Worm (Caenorhabditis elegans) whole organism, L1 larva: ENCODE data around the gene irld-50.

ENCODE experiments used
- C16A3.4 ChIP-seq: fragments of 150-350 bp; optimal IDR thresholded peaks from 2 replicates; lab custom pipeline; 2014; ENCODE audit warnings: missing biosample characterization, missing genetic modification characterization
- F16B12.6 ChIP-seq: fragments of 150-350 bp; optimal IDR thresholded peaks from 2 replicates; lab custom pipeline; 2014; ENCODE audit warnings: missing biosample characterization, missing genetic modification characterization
- blmp-1 ChIP-seq: fragments of 150-350 bp; optimal IDR thresholded peaks from 2 replicates; lab custom pipeline; 2014; ENCODE audit warnings: missing biosample characterization, missing genetic modification characterization
- ceh-63 ChIP-seq: fragments of 200-800 bp; sonication (Bioruptor generic); optimal IDR thresholded peaks from 2 replicates; lab custom pipeline; 2018; ENCODE audit warnings: mild to moderate bottlenecking, missing genetic modification characterization, missing compliant biosample characterization
- ceh-8 ChIP-seq: fragments of 200-800 bp; sonication (Bioruptor generic); optimal IDR thresholded peaks from 2 replicates; lab custom pipeline; 2018; ENCODE audit warnings: mild to moderate bottlenecking, missing genetic modification characterization, moderate library complexity, missing compliant biosample characterization
- ceh-82 ChIP-seq, 3 experiments: fragments of 150-350 bp in 1 of 3; sonication (generic microtip) in 2 of 3; optimal IDR thresholded peaks; 2 replicates each; lab custom pipeline; 2014 to 2017; ENCODE audit warnings: missing biosample characterization in 3 of 3, missing genetic modification characterization in 3 of 3
- ceh-88 ChIP-seq: fragments of 200-800 bp; sonication (Bioruptor generic); IDR thresholded peaks from 2 replicates; pipeline ENCODE4 v1.3.6; 2022; ENCODE audit warnings: missing genetic modification characterization, missing compliant biosample characterization
- ceh-90 ChIP-seq: sonication (generic microtip); optimal IDR thresholded peaks from 2 replicates; lab custom pipeline; 2016; ENCODE audit warnings: missing genetic modification characterization, missing compliant biosample characterization
- ces-1 ChIP-seq: fragments of 150-350 bp; optimal IDR thresholded peaks from 2 replicates; lab custom pipeline; 2014; ENCODE audit warnings: missing biosample characterization, missing genetic modification reagents, missing genetic modification characterization
- dsc-1 ChIP-seq: sonication (generic microtip); optimal IDR thresholded peaks from 2 replicates; lab custom pipeline; 2016; ENCODE audit warnings: mild to moderate bottlenecking, missing genetic modification characterization, missing compliant biosample characterization
- efl-1 ChIP-seq, 4 experiments: fragments of 150-350 bp; optimal IDR thresholded peaks in 3 of 4; peaks in 1 of 4; 1 replicate in 1 of 4; 2 replicates in 3 of 4; lab custom pipeline; 2014; ENCODE audit warnings: missing biosample characterization in 2 of 4, missing genetic modification characterization in 2 of 4, missing genetic modification reagents in 2 of 4
- efl-3 ChIP-seq: fragments of 200-800 bp; sonication (Bioruptor generic); optimal IDR thresholded peaks from 2 replicates; lab custom pipeline; 2018; ENCODE audit warnings: mild to moderate bottlenecking, missing genetic modification characterization, missing compliant biosample characterization
- egl-13 ChIP-seq: sonication (generic microtip); optimal IDR thresholded peaks from 2 replicates; lab custom pipeline; 2016; ENCODE audit warnings: missing genotype, missing genetic modification reagents, missing genetic modification characterization, missing compliant biosample characterization
- elt-2 ChIP-seq: sonication (generic microtip); optimal IDR thresholded peaks from 2 replicates; lab custom pipeline; 2016; ENCODE audit warnings: missing genetic modification characterization, mild to moderate bottlenecking, inconsistent platforms, missing compliant biosample characterization, missing genetic modification reagents
- fkh-10 ChIP-seq: sonication (generic microtip); optimal IDR thresholded peaks from 2 replicates; lab custom pipeline; 2017; ENCODE audit warnings: missing biosample characterization, missing genetic modification reagents, missing genetic modification characterization
- fkh-4 ChIP-seq: sonication (generic microtip); optimal IDR thresholded peaks from 2 replicates; lab custom pipeline; 2016; ENCODE audit warnings: missing compliant biosample characterization, missing genetic modification characterization, borderline replicate concordance
- fkh-8 ChIP-seq: sonication (generic microtip); optimal IDR thresholded peaks from 2 replicates; lab custom pipeline; 2016; ENCODE audit warnings: mild to moderate bottlenecking, missing genetic modification characterization, missing compliant biosample characterization
- hpl-2 ChIP-seq: fragments of 150-350 bp; optimal IDR thresholded peaks from 2 replicates; lab custom pipeline; 2014; ENCODE audit warnings: missing biosample characterization, missing genetic modification reagents, missing genetic modification characterization
- isw-1 ChIP-seq: fragments of 200-800 bp; sonication (Bioruptor generic); IDR thresholded peaks from 2 replicates; pipeline ENCODE4 v1.3.6; 2022; ENCODE audit warnings: missing genetic modification characterization, missing compliant biosample characterization
- jun-1 ChIP-seq: fragments of 150-350 bp; optimal IDR thresholded peaks from 2 replicates; lab custom pipeline; 2014; ENCODE audit warnings: missing biosample characterization, missing genetic modification reagents, missing genetic modification characterization
- lin-14 ChIP-seq: fragments of 200-800 bp; sonication (Bioruptor generic); optimal IDR thresholded peaks from 2 replicates; lab custom pipeline; 2018; ENCODE audit warnings: mild to moderate bottlenecking, missing genetic modification characterization, moderate library complexity, missing compliant biosample characterization
- lin-35 ChIP-seq, 2 experiments: fragments of 150-350 bp; optimal IDR thresholded peaks; 2 replicates each; lab custom pipeline; 2014; ENCODE audit warnings: missing biosample characterization in 2 of 2, missing genetic modification characterization in 2 of 2, missing genetic modification reagents in 2 of 2
- lsy-2 ChIP-seq, 2 experiments: fragments of 150-350 bp; optimal IDR thresholded peaks; 2 replicates each; lab custom pipeline; 2014; ENCODE audit warnings: missing biosample characterization in 2 of 2, missing genetic modification characterization in 2 of 2
- mab-9 ChIP-seq: fragments of 200-800 bp; sonication (Bioruptor generic); IDR thresholded peaks from 2 replicates; pipeline ENCODE4 v1.3.6; 2022; ENCODE audit warnings: missing genetic modification reagents, missing genetic modification characterization, missing compliant biosample characterization
- mdl-1 ChIP-seq, 2 experiments: fragments of 150-350 bp; optimal IDR thresholded peaks; 2 replicates each; lab custom pipeline; 2014 to 2017; ENCODE audit warnings: missing biosample characterization in 2 of 2, missing genetic modification characterization in 2 of 2, inconsistent platforms in 1 of 2
- mef-2 ChIP-seq: fragments of 150-350 bp; optimal IDR thresholded peaks from 2 replicates; lab custom pipeline; 2014; ENCODE audit warnings: missing biosample characterization, missing genetic modification characterization
- nhr-11 ChIP-seq: fragments of 150-350 bp; optimal IDR thresholded peaks from 2 replicates; lab custom pipeline; 2014; ENCODE audit warnings: missing biosample characterization, missing genetic modification characterization
- nhr-19 ChIP-seq: fragments of 200-800 bp; sonication (Bioruptor generic); conservative IDR thresholded peaks from 2 replicates; pipeline ENCODE4 v1.3.6; 2022; ENCODE audit warnings: missing genetic modification characterization, missing compliant biosample characterization
- nhr-20 ChIP-seq: sonication (generic microtip); optimal IDR thresholded peaks from 2 replicates; lab custom pipeline; 2016; ENCODE audit warnings: mild to moderate bottlenecking, missing genetic modification characterization, missing compliant biosample characterization
- nhr-28 ChIP-seq: fragments of 150-350 bp; optimal IDR thresholded peaks from 2 replicates; lab custom pipeline; 2014; ENCODE audit warnings: missing biosample characterization, missing genetic modification characterization
- nhr-47 ChIP-seq: sonication (generic microtip); optimal IDR thresholded peaks from 2 replicates; lab custom pipeline; 2016; ENCODE audit warnings: mild to moderate bottlenecking, missing genetic modification characterization, moderate library complexity, missing compliant biosample characterization
- nhr-71 ChIP-seq: sonication (generic microtip); optimal IDR thresholded peaks from 2 replicates; lab custom pipeline; 2016; ENCODE audit warnings: mild to moderate bottlenecking, missing genetic modification characterization, moderate library complexity, missing compliant biosample characterization
- nhr-77 ChIP-seq: fragments of 150-350 bp; optimal IDR thresholded peaks from 2 replicates; lab custom pipeline; 2014; ENCODE audit warnings: missing biosample characterization, missing genetic modification characterization
- nhr-85 ChIP-seq: sonication (generic microtip); peaks from one replicate; lab custom pipeline; 2016; ENCODE audit warnings: missing genetic modification characterization, inconsistent platforms, missing compliant biosample characterization
- pqm-1 ChIP-seq: sonication (generic microtip); optimal IDR thresholded peaks from 3 replicates; lab custom pipeline; 2017; ENCODE audit warnings: missing biosample characterization, missing genetic modification characterization
- rnt-1 ChIP-seq: sonication (generic microtip); optimal IDR thresholded peaks from 2 replicates; lab custom pipeline; 2016; ENCODE audit warnings: mild to moderate bottlenecking, missing genetic modification characterization, moderate library complexity, missing compliant biosample characterization
- swsn-7 ChIP-seq: sonication (generic microtip); optimal IDR thresholded peaks from 2 replicates; lab custom pipeline; 2016; ENCODE audit warnings: missing genetic modification characterization, missing compliant biosample characterization
- tbx-2 ChIP-seq: sonication (generic microtip); optimal IDR thresholded peaks from 2 replicates; lab custom pipeline; 2016; ENCODE audit warnings: missing genetic modification characterization, missing compliant biosample characterization
- xbp-1 ChIP-seq: sonication (generic microtip); optimal IDR thresholded peaks from 2 replicates; lab custom pipeline; 2016; ENCODE audit warnings: missing genetic modification characterization, missing compliant biosample characterization
- ztf-11 ChIP-seq, 2 experiments: sonication (generic microtip); optimal IDR thresholded peaks; 2 replicates each; lab custom pipeline; 2016 to 2017; ENCODE audit warnings: missing genetic modification characterization in 2 of 2, missing biosample characterization in 1 of 2, missing compliant biosample characterization in 1 of 2

irld-50 gene

ce11 chrII:2967064-2967463, 23.2 kb upstream of the irld-50 start (continued):
- no peak for TF ChIP-seq hpl-2 (GFP tag; lab: Kevin White, UChicago)

ce11 chrII:2966350-2966749, 22.5 kb upstream of the irld-50 start:
- no peak for TF ChIP-seq nhr-85 (tag; lab: Kevin White, UChicago)
- TF ChIP-seq ceh-90 (tag; lab: Kevin White, UChicago), result no peak
- TF ChIP-seq C16A3.4, result no peak
- TF ChIP-seq lin-14 (GFP tag; lab: Kevin White, UChicago), result no peak
- TF ChIP-seq nhr-71, result no peak
- no peak for TF ChIP-seq ceh-88 (GFP tag; lab: Robert Waterston, UW)
- no peak for TF ChIP-seq jun-1 (tag; lab: Kevin White, UChicago)
- TF ChIP-seq nhr-28 (tag; lab: Kevin White, UChicago), result no peak

ce11 chrII:2965215-2965998, 21.5 kb upstream of the irld-50 start:
- TF ChIP-seq fkh-4 (tag; lab: Kevin White, UChicago), result no peak
- peak; percentile 23 for TF ChIP-seq nhr-47 (tag; lab: Kevin White, UChicago)
- TF ChIP-seq ceh-63 (GFP tag; lab: Kevin White, UChicago), result no peak
- no peak for TF ChIP-seq nhr-28 (tag; lab: Kevin White, UChicago)
- TF ChIP-seq lin-35 (GFP tag; optimal IDR thresholded peaks at IDR 0.05; lab: Kevin White, UChicago), result no peak
- no peak for TF ChIP-seq mdl-1 (tag; optimal IDR thresholded peaks at IDR 0.05; lab: Kevin White, UChicago)
- no peak for TF ChIP-seq ceh-88 (GFP tag; lab: Robert Waterston, UW)
- TF ChIP-seq dsc-1 (tag; lab: Kevin White, UChicago), result peak; percentile 95
- no peak for TF ChIP-seq isw-1 (GFP tag; lab: Robert Waterston, UW)
- TF ChIP-seq rnt-1 (tag; lab: Kevin White, UChicago), result no peak
- no peak for TF ChIP-seq blmp-1 (tag; lab: Kevin White, UChicago)
- no peak for TF ChIP-seq xbp-1
- TF ChIP-seq fkh-8 (tag; lab: Kevin White, UChicago), result peak; percentile 22

ce11 chrII:2963619-2964018, 19.8 kb upstream of the irld-50 start:
- TF ChIP-seq F16B12.6, result no peak
- no peak for TF ChIP-seq rnt-1 (tag; lab: Kevin White, UChicago)
- no peak for TF ChIP-seq nhr-11 (tag; lab: Kevin White, UChicago)
- TF ChIP-seq ceh-90 (tag; lab: Kevin White, UChicago), result no peak
- TF ChIP-seq efl-1 (optimal IDR thresholded peaks at IDR 0.05; lab: Kevin White, UChicago), result no peak
- no peak for TF ChIP-seq efl-1 (GFP tag; optimal IDR thresholded peaks at IDR 0.05 in 1 of 2; lab: Kevin White, UChicago)
- TF ChIP-seq efl-3, result no peak
- TF ChIP-seq nhr-47 (tag; lab: Kevin White, UChicago), result no peak
- TF ChIP-seq elt-2 (tag; lab: Kevin White, UChicago), result no peak

ce11 chrII:2962531-2963164, 18.8 kb upstream of the irld-50 start:
- TF ChIP-seq lin-35 (GFP tag; optimal IDR thresholded peaks at IDR 0.05; lab: Kevin White, UChicago) (peak in 1 of 2 experiments; percentile 31), rnt-1 (tag; lab: Kevin White, UChicago) (no peak), ceh-8 (peak; percentile 36), efl-1 (optimal IDR thresholded peaks at IDR 0.05; lab: Kevin White, UChicago) (peak; percentile 32 to 38), efl-1 (GFP tag; optimal IDR thresholded peaks at IDR 0.05 in 1 of 2; lab: Kevin White, UChicago) (no peak), fkh-8 (tag; lab: Kevin White, UChicago) (peak; percentile 29), nhr-20 (peak; percentile 71), ces-1 (GFP tag; lab: Kevin White, UChicago) (peak; percentile 6), lsy-2 (tag; optimal IDR thresholded peaks at IDR 0.05; lab: Kevin White, UChicago) (peak in 1 of 2 experiments; percentile 28), swsn-7 (tag; lab: Kevin White, UChicago) (peak; percentile 53), ceh-82 (tag; optimal IDR thresholded peaks at IDR 0.05; lab: Kevin White, UChicago) (peak; percentile 3 to 66 (median 16)), pqm-1 (tag; lab: Kevin White, UChicago) (no peak), mab-9 (GFP tag; lab: Robert Waterston, UW) (0 out of 2 replicates have a peak, but pooled peaks have one; percentile 32), nhr-19 (GFP tag; lab: Robert Waterston, UW) (no peak), mef-2 (tag; lab: Kevin White, UChicago) (no peak), egl-13 (tag; lab: Kevin White, UChicago) (no peak), fkh-10 (peak; percentile 85), nhr-77 (no peak), mdl-1 (tag; optimal IDR thresholded peaks at IDR 0.05; lab: Kevin White, UChicago) (peak; percentile 51 to 63), tbx-2 (tag; lab: Kevin White, UChicago) (peak; percentile 38), hpl-2 (GFP tag; lab: Kevin White, UChicago) (no peak), ztf-11 (tag; optimal IDR thresholded peaks at IDR 0.05; lab: Kevin White, UChicago) (no peak), isw-1 (GFP tag; lab: Robert Waterston, UW) (peak; percentile 40; the same call in 1 of the 2 replicates), lin-14 (GFP tag; lab: Kevin White, UChicago) (peak; percentile 93)
